Fruit fly (Drosophila melanogaster): ENCODE results near the gene yip7.
A peak's percentile ranks its signal among the peaks of the same experiment; 100 is the strongest.

The yip7 gene

DNA sequence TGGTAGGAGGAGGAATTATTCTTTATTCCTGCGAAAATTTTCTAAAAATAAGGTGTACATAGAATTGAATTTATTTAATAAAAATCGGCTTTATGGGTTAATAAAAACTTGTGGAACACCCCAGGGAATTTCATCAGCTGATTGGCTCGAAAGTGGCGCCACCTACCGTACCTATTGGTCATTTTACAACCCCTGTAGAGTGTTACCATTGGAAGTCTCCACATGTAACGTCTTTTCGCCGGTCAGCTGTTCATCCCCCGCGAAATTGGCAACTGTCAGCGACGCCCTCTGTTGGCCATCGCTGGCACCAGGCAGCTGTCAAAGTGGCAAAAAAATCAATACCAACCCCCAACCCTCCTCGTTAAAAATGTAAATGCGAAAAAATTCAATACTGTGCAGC lies 47.5 kb downstream of the yip7 start, which contains the start of gene CG13293 (continued):
- TF ChIP-seq nom (GFP tag; optimal IDR thresholded peaks at IDR 0.05): no peak
- no peak for TF ChIP-seq dmrt11E (tag; optimal IDR thresholded peaks at IDR 0.05)
- TF ChIP-seq CG13424 (tag; optimal IDR thresholded peaks at IDR 0.05): no peak
- no peak for TF ChIP-seq cwo (GFP tag; optimal IDR thresholded peaks at IDR 0.05)
- TF ChIP-seq H15 (GFP tag; IDR thresholded peaks at IDR 0.05): 0 out of 3 replicates have a peak, but pooled peaks have one; percentile 21
- TF ChIP-seq kah (GFP tag; optimal IDR thresholded peaks at IDR 0.05): no peak
- TF ChIP-seq ci (GFP tag; IDR thresholded peaks at IDR 0.05): no peak; the same call in 2 of the 3 replicates
- no peak for TF ChIP-seq Atf3 (GFP tag; optimal IDR thresholded peaks at IDR 0.05)
- TF ChIP-seq croc (GFP tag; conservative IDR thresholded peaks at IDR 0.05): no peak
- no peak for TF ChIP-seq wek (GFP tag; optimal IDR thresholded peaks at IDR 0.05)
- TF ChIP-seq Med (GFP tag): peak; percentile 63
- no peak for TF ChIP-seq B-H2 (GFP tag; optimal IDR thresholded peaks at IDR 0.05)
- no peak for TF ChIP-seq kni (GFP tag; optimal IDR thresholded peaks at IDR 0.05)
- TF ChIP-seq Mrtf (GFP tag; IDR thresholded peaks at IDR 0.05): no peak
- no peak for TF ChIP-seq Sry-β (GFP tag; optimal IDR thresholded peaks at IDR 0.05)
- no peak for TF ChIP-seq CG3838 (GFP tag; optimal IDR thresholded peaks at IDR 0.05)
- no peak for TF ChIP-seq CG5953 (GFP tag; IDR thresholded peaks at IDR 0.05)
- no peak for TF ChIP-seq her (GFP tag; optimal IDR thresholded peaks at IDR 0.05)
- TF ChIP-seq bsh (GFP tag; optimal IDR thresholded peaks at IDR 0.05): no peak
- TF ChIP-seq CG15073 (GFP tag; optimal IDR thresholded peaks at IDR 0.05): no peak
- TF ChIP-seq usp (GFP tag; optimal IDR thresholded peaks at IDR 0.05): no peak
- TF ChIP-seq sug (tag; optimal IDR thresholded peaks at IDR 0.05): no peak
- TF ChIP-seq CG31224 (GFP tag; IDR thresholded peaks at IDR 0.05): no peak
- TF ChIP-seq CG13296 (GFP tag; optimal IDR thresholded peaks at IDR 0.05): no peak
- no peak for TF ChIP-seq tgo (GFP tag; IDR thresholded peaks at IDR 0.05)
- no peak for TF ChIP-seq Bdp1 (GFP tag; optimal IDR thresholded peaks at IDR 0.05)
- TF ChIP-seq ken (GFP tag; IDR thresholded peaks at IDR 0.05): no peak
- no peak for TF ChIP-seq ind (GFP tag; optimal IDR thresholded peaks at IDR 0.05)
- TF ChIP-seq mam (GFP tag; optimal IDR thresholded peaks at IDR 0.05): no peak
- TF ChIP-seq CG10321 (GFP tag; IDR thresholded peaks at IDR 0.05): no peak
- TF ChIP-seq zfh2 (GFP tag; optimal IDR thresholded peaks at IDR 0.05): no peak
- TF ChIP-seq gsb (GFP tag; IDR thresholded peaks at IDR 0.05): no peak
- no peak for TF ChIP-seq CG17568 (GFP tag; optimal IDR thresholded peaks at IDR 0.05)
- no peak for TF ChIP-seq Nf-YB (GFP tag; optimal IDR thresholded peaks at IDR 0.05)
- no peak for TF ChIP-seq oc (tag; optimal IDR thresholded peaks at IDR 0.05)
- no peak for TF ChIP-seq caup (GFP tag; optimal IDR thresholded peaks at IDR 0.05; ENCODE audit: severe bottlenecking)
- TF ChIP-seq cas (GFP tag; IDR thresholded peaks at IDR 0.05): no peak
- no peak for TF ChIP-seq CG10209 (GFP tag; optimal IDR thresholded peaks at IDR 0.05)
- TF ChIP-seq CG10462 (GFP tag; optimal IDR thresholded peaks at IDR 0.05): no peak
- no peak for TF ChIP-seq CG17328 (GFP tag; IDR thresholded peaks at IDR 0.05)
- TF ChIP-seq HLH54F (GFP tag; optimal IDR thresholded peaks at IDR 0.05): no peak
- no peak for TF ChIP-seq bab2 (GFP tag; optimal IDR thresholded peaks at IDR 0.05)
- peak; percentile 2 for TF ChIP-seq Ets97D (GFP tag; optimal IDR thresholded peaks at IDR 0.05)
- TF ChIP-seq dmrt99B (tag; optimal IDR thresholded peaks at IDR 0.05): no peak
- TF ChIP-seq CG8388 (GFP tag; optimal IDR thresholded peaks at IDR 0.05): no peak
- no peak for TF ChIP-seq CG13287 (GFP tag; IDR thresholded peaks at IDR 0.05; ENCODE audit: partially characterized antibody)
- TF ChIP-seq CG33213 (GFP tag; optimal IDR thresholded peaks at IDR 0.05): no peak
- no peak for TF ChIP-seq CG17359 (tag; optimal IDR thresholded peaks at IDR 0.05)
- no peak for TF ChIP-seq btn (GFP tag; optimal IDR thresholded peaks at IDR 0.05)
- TF ChIP-seq CG17612 (GFP tag; IDR thresholded peaks at IDR 0.05): no peak
- TF ChIP-seq CG2875 (GFP tag; optimal IDR thresholded peaks at IDR 0.05): no peak
- TF ChIP-seq CG8281 (tag; optimal IDR thresholded peaks at IDR 0.05): no peak
